Fruit fly (Drosophila melanogaster): ENCODE results near the gene WASp.

dm6 chr3R:28851966-28852377 lies 20.1 kb upstream of the WASp start:
- TF ChIP-seq kay (GFP tag; ENCODE audit: borderline replicate concordance): no peak
- no peak for TF ChIP-seq tj (GFP tag; optimal IDR thresholded peaks at IDR 0.05)
- TF ChIP-seq toe (GFP tag; optimal IDR thresholded peaks at IDR 0.05): no peak
- TF ChIP-seq Hr96 (GFP tag; optimal IDR thresholded peaks at IDR 0.05): no peak
- TF ChIP-seq pad (GFP tag; optimal IDR thresholded peaks at IDR 0.05): no peak
- TF ChIP-seq CG33017 (tag; optimal IDR thresholded peaks at IDR 0.05): no peak
- no peak for TF ChIP-seq CG14711 (tag; optimal IDR thresholded peaks at IDR 0.05)
- TF ChIP-seq CG1620 (GFP tag; optimal IDR thresholded peaks at IDR 0.05): no peak
- TF ChIP-seq ovo (GFP tag; optimal IDR thresholded peaks at IDR 0.05): no peak
- TF ChIP-seq Mnt (GFP tag; optimal IDR thresholded peaks at IDR 0.05): no peak
- no peak for TF ChIP-seq cic (GFP tag; optimal IDR thresholded peaks at IDR 0.05)
- no peak for TF ChIP-seq CG7045 (GFP tag; optimal IDR thresholded peaks at IDR 0.05)
- TF ChIP-seq CG7101 (tag; optimal IDR thresholded peaks at IDR 0.05): no peak

All from whole organism, adult.